Worm (Caenorhabditis elegans) whole organism, mixed stage, embryonic: ENCODE measurements around the gene Y17G7B.23.

Experiments
- M03D4.4 ChIP-seq: sonication (generic microtip); optimal IDR thresholded peaks from 2 replicates; lab custom pipeline; 2017; ENCODE audit warnings: mild to moderate bottlenecking, missing genetic modification characterization, missing compliant biosample characterization
- bed-3 ChIP-seq: fragments of 200-800 bp; sonication (Bioruptor generic); optimal IDR thresholded peaks from 3 replicates; lab custom pipeline; 2018; ENCODE audit warnings: mild to moderate bottlenecking, missing genetic modification characterization, moderate library complexity, missing compliant biosample characterization
- blmp-1 ChIP-seq: fragments of 150-350 bp; optimal IDR thresholded peaks from 2 replicates; lab custom pipeline; 2014; ENCODE audit warnings: missing biosample characterization, missing genetic modification characterization
- ceh-39 ChIP-seq: fragments of 150-350 bp; optimal IDR thresholded peaks from 2 replicates; lab custom pipeline; 2014; ENCODE audit warnings: missing biosample characterization, missing genetic modification characterization
- ceh-43 ChIP-seq: fragments of 200-800 bp; sonication (Bioruptor generic); optimal IDR thresholded peaks from 2 replicates; lab custom pipeline; 2018; ENCODE audit warnings: mild to moderate bottlenecking, missing genetic modification characterization, moderate library complexity, missing compliant biosample characterization
- ceh-83 ChIP-seq: fragments of 200-800 bp; sonication (Bioruptor generic); optimal IDR thresholded peaks from 2 replicates; lab custom pipeline; 2018; ENCODE audit warnings: mild to moderate bottlenecking, missing genetic modification characterization, missing compliant biosample characterization
- ces-1 ChIP-seq: fragments of 150-350 bp; optimal IDR thresholded peaks from 2 replicates; lab custom pipeline; 2014; ENCODE audit warnings: missing biosample characterization, missing genetic modification reagents, missing genetic modification characterization
- cnd-1 ChIP-seq: fragments of 200-800 bp; sonication (Bioruptor generic); optimal IDR thresholded peaks from 2 replicates; lab custom pipeline; 2018; ENCODE audit warnings: mild to moderate bottlenecking, missing genetic modification characterization, missing compliant biosample characterization
- drap-1 ChIP-seq: fragments of 200-800 bp; sonication (Bioruptor generic); optimal IDR thresholded peaks from 3 replicates; lab custom pipeline; 2018; ENCODE audit warnings: mild to moderate bottlenecking, missing genetic modification characterization, missing compliant biosample characterization
- elt-1 ChIP-seq: sonication (generic microtip); optimal IDR thresholded peaks from 2 replicates; lab custom pipeline; 2017; ENCODE audit warnings: missing genetic modification characterization, mild to moderate bottlenecking, missing compliant biosample characterization, antibody characterized with exemption, moderate library complexity, borderline replicate concordance; ENCODE audit not compliant: insufficient read depth
- elt-3 ChIP-seq: fragments of 150-350 bp; optimal IDR thresholded peaks from 2 replicates; lab custom pipeline; 2014; ENCODE audit warnings: missing biosample characterization, missing genetic modification characterization
- flh-1 ChIP-seq: fragments of 200-800 bp; sonication (Bioruptor generic); optimal IDR thresholded peaks from 2 replicates; lab custom pipeline; 2018; ENCODE audit warnings: mild to moderate bottlenecking, missing genetic modification characterization, moderate library complexity, missing compliant biosample characterization
- ham-2 ChIP-seq: fragments of 200-800 bp; sonication (Bioruptor generic); optimal IDR thresholded peaks from 2 replicates; lab custom pipeline; 2018; ENCODE audit warnings: mild to moderate bottlenecking, missing genetic modification characterization, missing compliant biosample characterization
- hlh-1 ChIP-seq: fragments of 150-350 bp; optimal IDR thresholded peaks from 2 replicates; lab custom pipeline; 2014; ENCODE audit warnings: missing biosample characterization, missing genetic modification reagents, missing genetic modification characterization
- lin-13 ChIP-seq: fragments of 150-350 bp; optimal IDR thresholded peaks from 2 replicates; lab custom pipeline; 2014; ENCODE audit warnings: missing biosample characterization, missing genetic modification characterization
- lin-32 ChIP-seq: fragments of 200-800 bp; sonication (Bioruptor generic); optimal IDR thresholded peaks from 2 replicates; lab custom pipeline; 2018; ENCODE audit warnings: mild to moderate bottlenecking, missing genetic modification characterization, missing compliant biosample characterization
- lsy-2 ChIP-seq: fragments of 150-350 bp; optimal IDR thresholded peaks from 2 replicates; lab custom pipeline; 2014; ENCODE audit warnings: missing biosample characterization, missing genetic modification characterization
- mab-5 ChIP-seq: fragments of 150-350 bp; optimal IDR thresholded peaks from 2 replicates; lab custom pipeline; 2014; ENCODE audit warnings: missing biosample characterization, missing genetic modification characterization
- mep-1 ChIP-seq: fragments of 150-350 bp; optimal IDR thresholded peaks from 2 replicates; lab custom pipeline; 2017; ENCODE audit warnings: missing biosample characterization, missing genetic modification reagents, missing genetic modification characterization, inconsistent platforms
- mls-2 ChIP-seq: sonication (generic microtip); optimal IDR thresholded peaks from 2 replicates; lab custom pipeline; 2016; ENCODE audit warnings: mild to moderate bottlenecking, missing genetic modification characterization, moderate library complexity, missing compliant biosample characterization
- nhr-12 ChIP-seq: fragments of 150-350 bp; optimal IDR thresholded peaks from 2 replicates; lab custom pipeline; 2014; ENCODE audit warnings: missing biosample characterization, missing genetic modification characterization
- nhr-2 ChIP-seq: fragments of 150-350 bp; optimal IDR thresholded peaks from 2 replicates; lab custom pipeline; 2014; ENCODE audit warnings: missing biosample characterization, missing genetic modification characterization
- nhr-237 ChIP-seq: fragments of 150-350 bp; optimal IDR thresholded peaks from 2 replicates; lab custom pipeline; 2014; ENCODE audit warnings: missing biosample characterization, missing genetic modification characterization
- nhr-28 ChIP-seq: fragments of 150-350 bp; optimal IDR thresholded peaks from 2 replicates; lab custom pipeline; 2014; ENCODE audit warnings: missing biosample characterization, missing genetic modification characterization
- nhr-76 ChIP-seq: sonication (generic microtip); optimal IDR thresholded peaks from 2 replicates; lab custom pipeline; 2017; ENCODE audit warnings: missing biosample characterization, missing genetic modification characterization
- pha-4 ChIP-seq: fragments of 150-350 bp; optimal IDR thresholded peaks from 2 replicates; lab custom pipeline; 2018; ENCODE audit warnings: missing biosample characterization, missing genetic modification reagents, missing genetic modification characterization
- sem-2 ChIP-seq: fragments of 200-800 bp; sonication (Bioruptor generic); optimal IDR thresholded peaks from 2 replicates; lab custom pipeline; 2018; ENCODE audit warnings: mild to moderate bottlenecking, missing genetic modification characterization, missing compliant biosample characterization
- snpc-4 ChIP-seq: fragments of 150-350 bp; optimal IDR thresholded peaks from 2 replicates; lab custom pipeline; 2014; ENCODE audit warnings: missing biosample characterization, missing genetic modification characterization
- sptf-1 ChIP-seq: sonication (generic microtip); optimal IDR thresholded peaks from 2 replicates; lab custom pipeline; 2017; ENCODE audit warnings: mild to moderate bottlenecking, missing genetic modification characterization, moderate library complexity, missing compliant biosample characterization
- tbx-8 ChIP-seq: fragments of 200-800 bp; sonication (Bioruptor generic); optimal IDR thresholded peaks from 2 replicates; lab custom pipeline; 2018; ENCODE audit warnings: mild to moderate bottlenecking, missing genetic modification characterization, moderate library complexity, missing compliant biosample characterization
- unc-120 ChIP-seq: sonication (generic microtip); optimal IDR thresholded peaks from 2 replicates; lab custom pipeline; 2017; ENCODE audit warnings: missing genetic modification characterization, missing compliant biosample characterization; ENCODE audit not compliant: poor library complexity, severe bottlenecking
- unc-39 ChIP-seq: fragments of 150-350 bp; optimal IDR thresholded peaks from 2 replicates; lab custom pipeline; 2014; ENCODE audit warnings: missing biosample characterization, missing genetic modification characterization
- unc-62 ChIP-seq: fragments of 150-350 bp; optimal IDR thresholded peaks from 2 replicates; lab custom pipeline; 2014; ENCODE audit warnings: missing biosample characterization, missing genetic modification reagents, missing genetic modification characterization
- zip-8 ChIP-seq: fragments of 150-350 bp; optimal IDR thresholded peaks from 2 replicates; lab custom pipeline; 2014; ENCODE audit warnings: missing biosample characterization, missing genetic modification characterization
- ztf-11 ChIP-seq: fragments of 150-350 bp; optimal IDR thresholded peaks from 2 replicates; lab custom pipeline; 2014; ENCODE audit warnings: missing biosample characterization, missing genetic modification characterization

The Y17G7B.23 gene

DNA sequence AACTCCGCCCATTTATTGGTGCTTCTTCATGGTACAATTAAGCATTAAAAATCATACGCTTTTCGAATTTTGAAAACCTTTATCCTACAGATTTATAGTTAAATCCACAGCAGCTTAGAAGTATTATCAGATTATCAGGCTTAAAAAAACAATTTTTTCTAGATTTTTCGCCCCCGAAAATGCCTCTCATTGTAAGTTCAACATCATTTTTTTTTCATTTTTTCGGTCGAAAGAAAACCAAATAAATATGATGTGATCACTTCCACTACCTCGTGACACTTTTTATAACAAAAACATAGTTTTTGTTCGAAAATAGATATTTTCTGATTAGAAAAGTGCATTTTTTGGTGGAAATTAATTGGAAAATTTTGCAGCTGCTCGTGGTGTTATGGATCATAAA lies 42.1 kb downstream of the Y17G7B.23 start:
- TF ChIP-seq nhr-12, result no peak
- no peak for TF ChIP-seq lin-13 (tag; lab: Kevin White, UChicago)
- TF ChIP-seq mls-2 (tag; lab: Kevin White, UChicago), result no peak
- TF ChIP-seq tbx-8 (GFP tag; lab: Kevin White, UChicago), result no peak
- TF ChIP-seq drap-1, result no peak
- TF ChIP-seq unc-120, result no peak
- no peak for TF ChIP-seq hlh-1 (tag; lab: Kevin White, UChicago)
- no peak for TF ChIP-seq zip-8
- no peak for TF ChIP-seq nhr-237 (tag; lab: Kevin White, UChicago)
- TF ChIP-seq elt-1, result no peak

- TF ChIP-seq zip-8, result no peak
- TF ChIP-seq flh-1 (GFP tag; lab: Kevin White, UChicago), result no peak
- peak; percentile 44 for TF ChIP-seq sem-2 (GFP tag; lab: Kevin White, UChicago)
- no peak for TF ChIP-seq blmp-1 (tag; lab: Kevin White, UChicago)
- TF ChIP-seq pha-4, result peak; percentile 45
- TF ChIP-seq nhr-12, result no peak
- TF ChIP-seq nhr-28 (tag; lab: Kevin White, UChicago), result no peak
- TF ChIP-seq elt-3, result no peak
- TF ChIP-seq ceh-43, result peak; percentile 56
- no peak for TF ChIP-seq nhr-76 (tag; lab: Kevin White, UChicago)
- TF ChIP-seq unc-62 (GFP tag; lab: Kevin White, UChicago), result no peak
- TF ChIP-seq M03D4.4 (tag; lab: Kevin White, UChicago), result peak; percentile 54
- TF ChIP-seq ceh-83, result no peak
- TF ChIP-seq ztf-11 (tag; lab: Kevin White, UChicago), result no peak
- no peak for TF ChIP-seq snpc-4 (tag; lab: Kevin White, UChicago)
- peak; percentile 21 for TF ChIP-seq lin-13 (tag; lab: Kevin White, UChicago)
- TF ChIP-seq ham-2 (GFP tag; lab: Kevin White, UChicago), result peak; percentile 60
- peak; percentile 53 for TF ChIP-seq lin-32 (GFP tag; lab: Kevin White, UChicago)
- TF ChIP-seq mls-2 (tag; lab: Kevin White, UChicago), result peak; percentile 85
- peak; percentile 78 for TF ChIP-seq ces-1 (GFP tag; lab: Kevin White, UChicago)
- TF ChIP-seq bed-3 (GFP tag; lab: Kevin White, UChicago), result peak; percentile 27
- TF ChIP-seq nhr-2, result no peak
- peak; percentile 42 for TF ChIP-seq mep-1 (tag; lab: Kevin White, UChicago)
- TF ChIP-seq mab-5 (tag; lab: Kevin White, UChicago), result no peak
- TF ChIP-seq drap-1, result peak; percentile 56
- peak; percentile 63 for TF ChIP-seq tbx-8 (GFP tag; lab: Kevin White, UChicago)
- no peak for TF ChIP-seq hlh-1 (tag; lab: Kevin White, UChicago)
- no peak for TF ChIP-seq unc-120
- TF ChIP-seq sptf-1 (tag; lab: Kevin White, UChicago), result peak; percentile 87
- peak; percentile 50 for TF ChIP-seq lsy-2 (tag; lab: Kevin White, UChicago)
- no peak for TF ChIP-seq unc-39 (tag; lab: Kevin White, UChicago)
- no peak for TF ChIP-seq ceh-39 (tag; lab: Kevin White, UChicago)
- TF ChIP-seq cnd-1 (tag; lab: Kevin White, UChicago), result peak; percentile 35
- TF ChIP-seq nhr-237 (tag; lab: Kevin White, UChicago), result no peak
- TF ChIP-seq elt-1, result no peak
- TF ChIP-seq, all 35 proteins: peak for 16
These were observed 43.3 kb downstream of the Y17G7B.23 start, which contains the start of gene ippk-1 for ce11 chrII:12042108-12042960. ippk-1 (plus strand) TSS chrII:12042910.

ce11 chrII:12049281-12049680 lies 50.3 kb downstream of the Y17G7B.23 start, which contains the start of gene nadk-2:
nadk-2 (plus strand) TSS chrII:12049581.
- TF ChIP-seq sem-2 (GFP tag; lab: Kevin White, UChicago) (no peak), mep-1 (tag; lab: Kevin White, UChicago) (no peak), snpc-4 (tag; lab: Kevin White, UChicago) (no peak), drap-1 (no peak), elt-1 (no peak), mab-5 (tag; lab: Kevin White, UChicago) (no peak), ceh-39 (tag; lab: Kevin White, UChicago) (no peak), unc-62 (GFP tag; lab: Kevin White, UChicago) (no peak), hlh-1 (tag; lab: Kevin White, UChicago) (no peak)
